Worm (Caenorhabditis elegans) whole organism, midembryonic: ENCODE results near the gene bath-3.

Experiments
- flt-1 ChIP-seq: fragments of 200-800 bp; sonication (Bioruptor generic); IDR thresholded peaks from 2 replicates; pipeline ENCODE4 v1.3.6; 2022; ENCODE audit warnings: missing genetic modification characterization, missing compliant biosample characterization
- tab-1 ChIP-seq: fragments of 200-800 bp; sonication (Bioruptor generic); IDR thresholded peaks from 2 replicates; pipeline ENCODE4 v1.3.6; 2022; ENCODE audit warnings: missing genetic modification characterization, missing compliant biosample characterization

ce11 chrII:2026525-2026924 is 3.7 kb downstream of the bath-3 start, which contains the start of gene bath-21:
- no peak for TF ChIP-seq flt-1 (GFP tag; lab: Robert Waterston, UW)
- TF ChIP-seq tab-1 (GFP tag; lab: Robert Waterston, UW), result no peak
